Worm (Caenorhabditis elegans) whole organism, L3 larva: ENCODE results near the gene hmt-1.

Source experiments
- R02D3.7 ChIP-seq: fragments of 150-350 bp; optimal IDR thresholded peaks from 2 replicates; lab custom pipeline; 2014; ENCODE audit warnings: missing biosample characterization, missing genetic modification characterization
- ZK546.5 ChIP-seq: sonication (generic microtip); optimal IDR thresholded peaks from 2 replicates; lab custom pipeline; 2017; ENCODE audit warnings: missing biosample characterization, missing genetic modification characterization
- ama-1 ChIP-seq: fragments of 150-350 bp; optimal IDR thresholded peaks from 2 replicates; lab custom pipeline; 2018
- ceh-16 ChIP-seq: sonication (generic microtip); optimal IDR thresholded peaks from 2 replicates; lab custom pipeline; 2017; ENCODE audit warnings: missing biosample characterization, missing genetic modification characterization
- ceh-28 ChIP-seq: fragments of 150-350 bp; optimal IDR thresholded peaks from 2 replicates; lab custom pipeline; 2014; ENCODE audit warnings: missing biosample characterization, missing genetic modification reagents, missing genetic modification characterization
- ceh-82 ChIP-seq: fragments of 150-350 bp; optimal IDR thresholded peaks from 2 replicates; lab custom pipeline; 2014; ENCODE audit warnings: missing biosample characterization, missing genetic modification characterization
- ceh-9 ChIP-seq: sonication (generic microtip); optimal IDR thresholded peaks from 2 replicates; lab custom pipeline; 2018; ENCODE audit warnings: missing biosample characterization, missing genetic modification characterization
- daf-12 ChIP-seq: fragments of 150-350 bp; optimal IDR thresholded peaks from 2 replicates; lab custom pipeline; 2014; ENCODE audit warnings: missing biosample characterization, missing genetic modification reagents, missing genetic modification characterization
- egl-27 ChIP-seq: sonication (generic microtip); optimal IDR thresholded peaks from 4 replicates; lab custom pipeline; 2017; ENCODE audit warnings: missing biosample characterization, missing genetic modification reagents, missing genetic modification characterization
- egl-5 ChIP-seq: fragments of 150-350 bp; optimal IDR thresholded peaks from 2 replicates; lab custom pipeline; 2017; ENCODE audit warnings: missing biosample characterization, missing genetic modification reagents, missing genetic modification characterization, inconsistent platforms
- elt-1 ChIP-seq: fragments of 150-350 bp; optimal IDR thresholded peaks from 2 replicates; lab custom pipeline; 2014; ENCODE audit warnings: missing biosample characterization, missing genetic modification characterization
- elt-2 ChIP-seq: sonication (generic microtip); optimal IDR thresholded peaks from 2 replicates; lab custom pipeline; 2016; ENCODE audit warnings: missing genetic modification reagents, mild to moderate bottlenecking, missing genetic modification characterization, missing compliant biosample characterization
- elt-3 ChIP-seq, 3 experiments: fragments of 150-350 bp in 1 of 3; sonication (generic microtip) in 2 of 3; optimal IDR thresholded peaks; 2 replicates in 2 of 3; 4 replicates in 1 of 3; lab custom pipeline; 2014 to 2017; ENCODE audit warnings: missing biosample characterization in 3 of 3, missing genetic modification characterization in 3 of 3
- eor-1 ChIP-seq, 2 experiments: fragments of 150-350 bp; optimal IDR thresholded peaks; 2 replicates each; lab custom pipeline; 2014 to 2018; ENCODE audit warnings: missing biosample characterization in 2 of 2, missing genetic modification characterization in 2 of 2
- fkh-10 ChIP-seq: sonication (generic microtip); optimal IDR thresholded peaks from 2 replicates; lab custom pipeline; 2017; ENCODE audit warnings: missing biosample characterization, missing genetic modification reagents, missing genetic modification characterization
- fos-1 ChIP-seq: fragments of 150-350 bp; optimal IDR thresholded peaks from 2 replicates; lab custom pipeline; 2014; ENCODE audit warnings: missing biosample characterization, missing genetic modification characterization
- hmg-11 ChIP-seq: sonication (generic microtip); optimal IDR thresholded peaks from 2 replicates; lab custom pipeline; 2016; ENCODE audit warnings: missing genetic modification characterization, missing compliant biosample characterization
- jun-1 ChIP-seq: fragments of 150-350 bp; optimal IDR thresholded peaks from 2 replicates; lab custom pipeline; 2014; ENCODE audit warnings: missing biosample characterization, missing genetic modification reagents, missing genetic modification characterization
- lin-15B ChIP-seq: fragments of 150-350 bp; optimal IDR thresholded peaks from 2 replicates; lab custom pipeline; 2014; ENCODE audit warnings: missing biosample characterization, missing genetic modification characterization
- lin-39 ChIP-seq: fragments of 150-350 bp; optimal IDR thresholded peaks from 2 replicates; lab custom pipeline; 2018; ENCODE audit warnings: missing biosample characterization, missing genetic modification reagents, missing genetic modification characterization
- mdl-1 ChIP-seq: fragments of 150-350 bp; optimal IDR thresholded peaks from 2 replicates; lab custom pipeline; 2014; ENCODE audit warnings: missing biosample characterization, missing genetic modification characterization
- mml-1 ChIP-seq: fragments of 150-350 bp; sonication (generic microtip); optimal IDR thresholded peaks from 3 replicates; lab custom pipeline; 2014; ENCODE audit warnings: missing biosample characterization, missing genetic modification characterization
- nfya-1 ChIP-seq: sonication (generic microtip); optimal IDR thresholded peaks from 2 replicates; lab custom pipeline; 2017; ENCODE audit warnings: missing genetic modification characterization, mild to moderate bottlenecking, missing compliant biosample characterization, antibody characterized with exemption, moderate library complexity; ENCODE audit not compliant: insufficient read depth
- nhr-11 ChIP-seq: fragments of 150-350 bp; optimal IDR thresholded peaks from 2 replicates; lab custom pipeline; 2014; ENCODE audit warnings: missing biosample characterization, missing genetic modification characterization
- nhr-12 ChIP-seq: fragments of 150-350 bp; optimal IDR thresholded peaks from 2 replicates; lab custom pipeline; 2014; ENCODE audit warnings: missing biosample characterization, missing genetic modification characterization
- nhr-237 ChIP-seq: fragments of 150-350 bp; optimal IDR thresholded peaks from 2 replicates; lab custom pipeline; 2014; ENCODE audit warnings: missing biosample characterization, missing genetic modification characterization
- nhr-25 ChIP-seq: sonication (generic microtip); optimal IDR thresholded peaks from 2 replicates; lab custom pipeline; 2017; ENCODE audit warnings: missing biosample characterization, missing genetic modification characterization
- nhr-28 ChIP-seq: fragments of 150-350 bp; optimal IDR thresholded peaks from 2 replicates; lab custom pipeline; 2014; ENCODE audit warnings: missing biosample characterization, missing genetic modification characterization
- nhr-43 ChIP-seq: sonication (generic microtip); optimal IDR thresholded peaks from 2 replicates; lab custom pipeline; 2016; ENCODE audit warnings: mild to moderate bottlenecking, missing genetic modification characterization, missing compliant biosample characterization; ENCODE audit not compliant: poor library complexity, severe bottlenecking
- nhr-67 ChIP-seq: fragments of 150-350 bp; optimal IDR thresholded peaks from 2 replicates; lab custom pipeline; 2014; ENCODE audit warnings: missing biosample characterization, missing genetic modification characterization
- nhr-77 ChIP-seq: fragments of 150-350 bp; optimal IDR thresholded peaks from 2 replicates; lab custom pipeline; 2014; ENCODE audit warnings: missing biosample characterization, missing genetic modification characterization
- pha-4 ChIP-seq: fragments of 150-350 bp; optimal IDR thresholded peaks from 2 replicates; lab custom pipeline; 2014; ENCODE audit warnings: missing biosample characterization, missing genetic modification reagents, missing genetic modification characterization
- pqm-1 ChIP-seq: fragments of 150-350 bp; optimal IDR thresholded peaks from 2 replicates; lab custom pipeline; 2017; ENCODE audit warnings: missing biosample characterization, missing genetic modification characterization, inconsistent platforms
- sea-2 ChIP-seq: fragments of 150-350 bp; sonication (generic microtip); optimal IDR thresholded peaks from 4 replicates; lab custom pipeline; 2014; ENCODE audit warnings: missing biosample characterization, missing genetic modification reagents, missing genetic modification characterization
- skn-1 ChIP-seq: fragments of 150-350 bp; optimal IDR thresholded peaks from 2 replicates; lab custom pipeline; 2014; ENCODE audit warnings: missing biosample characterization, missing genetic modification characterization
- snpc-4 ChIP-seq: fragments of 150-350 bp; optimal IDR thresholded peaks from 2 replicates; lab custom pipeline; 2014; ENCODE audit warnings: missing biosample characterization, missing genetic modification characterization
- unc-39 ChIP-seq: sonication (generic microtip); optimal IDR thresholded peaks from 4 replicates; lab custom pipeline; 2017; ENCODE audit warnings: missing biosample characterization, missing genetic modification characterization
- unc-62 ChIP-seq: fragments of 150-350 bp; sonication (generic microtip); optimal IDR thresholded peaks from 4 replicates; lab custom pipeline; 2014; ENCODE audit warnings: missing biosample characterization, missing genetic modification reagents, missing genetic modification characterization
- zag-1 ChIP-seq: fragments of 150-350 bp; optimal IDR thresholded peaks from 2 replicates; lab custom pipeline; 2014; ENCODE audit warnings: missing biosample characterization, missing genetic modification characterization
- ztf-11 ChIP-seq: fragments of 150-350 bp; optimal IDR thresholded peaks from 2 replicates; lab custom pipeline; 2014; ENCODE audit warnings: missing biosample characterization, missing genetic modification characterization

The hmt-1 gene

DNA sequence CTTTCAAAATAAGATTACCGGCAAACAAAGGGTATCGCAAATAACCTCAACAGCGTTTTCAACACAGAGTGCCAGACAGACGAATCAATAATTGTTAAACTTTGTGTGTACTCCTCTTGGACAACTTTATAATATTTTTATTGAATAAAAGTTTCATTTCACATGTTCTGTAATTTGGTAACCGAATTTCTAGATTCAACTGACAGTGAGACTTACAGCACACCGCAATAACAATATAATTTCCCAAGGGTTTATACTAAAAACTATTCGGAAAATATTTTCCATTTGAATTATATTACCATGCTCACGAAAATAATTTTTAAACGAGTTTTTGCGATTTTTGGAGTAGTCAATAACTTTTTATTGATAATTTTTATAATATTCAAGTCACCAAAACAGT lies 22.4 kb downstream of the hmt-1 start, which contains the start of gene str-246:
TSS of gene str-246 (plus strand) at position 301 of the 400 bp plus-strand sequence.
- no peak for TF ChIP-seq fos-1 (tag; lab: Kevin White, UChicago)
- TF ChIP-seq lin-39 (tag; lab: Kevin White, UChicago), result no peak

DNA sequence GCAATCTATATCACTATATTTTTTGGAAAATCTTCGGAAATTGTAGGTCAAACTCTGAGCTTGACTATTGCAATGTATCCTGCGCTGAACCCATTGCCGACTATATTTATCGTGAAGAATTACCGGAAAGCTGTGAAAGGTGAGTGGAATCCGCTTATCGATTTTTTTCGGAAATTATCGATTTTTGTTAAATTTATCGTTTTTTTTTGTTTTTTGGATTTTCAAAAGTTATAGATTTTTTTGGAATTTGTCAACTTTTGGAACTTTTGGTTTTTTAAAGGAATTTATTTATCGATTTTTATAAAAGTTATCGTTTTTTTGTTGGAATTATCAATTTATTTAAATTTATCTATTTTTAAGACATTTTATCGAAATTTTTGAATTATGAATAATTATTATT lies 23.0 kb downstream of the hmt-1 start:
- TF ChIP-seq ceh-9 (tag; lab: Kevin White, UChicago) (no peak), ceh-28 (peak; percentile 65)

DNA sequence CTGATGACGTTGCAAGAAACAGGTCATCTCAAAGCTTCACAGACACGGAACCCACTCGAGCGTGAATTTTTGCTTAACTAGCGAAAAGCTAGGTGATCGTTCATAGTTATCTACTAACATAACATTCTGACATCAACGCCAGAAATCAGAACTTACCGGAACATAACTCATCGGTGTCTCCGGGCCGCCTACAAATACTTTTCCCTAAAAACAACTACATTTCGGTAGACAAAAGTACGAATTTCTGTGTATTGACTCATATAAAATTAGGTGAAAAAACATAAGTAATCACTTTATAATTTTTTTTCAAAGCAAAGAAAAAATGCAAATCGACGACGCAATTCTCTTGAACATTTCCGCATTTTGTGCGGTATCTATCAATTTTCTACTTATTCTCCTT lies 25.6 kb downstream of the hmt-1 start, which contains the start of gene str-261:
TSS of gene str-261 (plus strand) at position 301 of the 400 bp plus-strand sequence.
- TF ChIP-seq ZK546.5 (tag; lab: Kevin White, UChicago) (no peak), nhr-11 (no peak), ceh-28 (no peak), ceh-9 (tag; lab: Kevin White, UChicago) (no peak)
- TF ChIP-seq, all 47 proteins: peak for 0

DNA sequence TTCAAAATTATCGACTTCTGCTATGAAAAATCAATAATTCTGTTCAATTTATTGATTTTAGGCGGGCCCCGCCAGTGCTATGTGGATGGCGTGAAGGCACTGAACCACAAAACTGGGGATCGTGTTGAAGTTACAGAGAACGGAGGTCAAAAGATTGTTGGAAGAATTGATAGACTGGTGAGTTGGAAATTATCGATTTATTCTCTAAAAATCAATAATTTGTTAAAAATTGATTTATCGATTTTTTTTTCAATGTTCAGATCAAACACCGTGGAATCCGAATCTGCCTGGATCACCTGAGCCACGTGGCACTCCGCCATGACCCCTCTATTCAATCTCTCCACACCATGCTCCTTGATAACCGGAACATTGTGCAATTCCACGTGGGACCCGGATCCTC lies 29.6 kb downstream of the hmt-1 start:
- TF ChIP-seq ceh-28, result peak; percentile 88
- TF ChIP-seq sea-2 (GFP tag; lab: Kevin White, UChicago), result no peak
- TF ChIP-seq, all 47 proteins: peak for 1

DNA sequence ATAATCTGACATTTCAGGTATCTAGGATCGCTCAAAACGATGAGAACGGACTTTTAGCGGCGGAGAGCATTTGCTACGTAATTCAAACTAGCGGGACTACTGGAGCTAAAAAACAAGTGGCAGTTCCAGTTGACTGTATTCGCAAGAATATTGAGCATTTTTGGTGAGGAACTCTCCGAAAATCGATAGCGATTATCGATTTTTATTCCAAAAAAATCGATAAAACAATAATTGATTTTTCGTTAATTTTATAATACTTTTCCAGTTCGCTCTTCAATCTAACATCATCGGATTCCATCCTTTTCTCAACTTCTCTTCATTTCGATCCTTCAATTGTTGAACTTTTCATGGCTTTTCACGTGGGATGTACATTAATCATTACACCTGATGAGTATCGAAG lies 30.5 kb downstream of the hmt-1 start:
- TF ChIP-seq elt-1, result no peak
- no peak for TF ChIP-seq nhr-237 (tag; lab: Kevin White, UChicago)
- TF ChIP-seq skn-1, result no peak
- TF ChIP-seq ceh-28, result peak; percentile 87
- TF ChIP-seq elt-3 (tag; optimal IDR thresholded peaks at IDR 0.05; lab: Kevin White, UChicago), result no peak
- no peak for TF ChIP-seq pha-4
- no peak for TF ChIP-seq nhr-67 (tag; lab: Kevin White, UChicago)

DNA sequence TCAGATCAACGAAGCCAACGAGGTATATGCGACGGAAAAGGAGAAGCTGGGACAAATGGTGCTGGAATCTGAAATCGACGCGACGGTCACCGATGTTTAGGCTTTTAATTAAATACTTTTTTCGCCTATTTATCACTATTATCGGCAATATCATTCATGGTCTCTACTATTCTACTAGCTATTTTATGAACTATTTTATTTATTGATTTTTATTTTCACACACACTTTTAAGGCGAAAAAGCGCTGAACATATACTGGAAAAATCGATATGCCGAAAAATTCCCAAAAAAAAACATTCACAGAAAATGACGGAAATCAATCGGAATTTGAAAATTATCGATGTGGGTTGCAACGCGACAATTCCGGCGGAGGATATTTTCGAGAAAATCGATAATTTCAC lies 31.2 kb downstream of the hmt-1 start, which contains the start of gene W09D6.1:
TSS of gene W09D6.1 (plus strand) at position 301 of the 400 bp plus-strand sequence.
- TF ChIP-seq ceh-28 (peak; percentile 9), nhr-28 (no peak), zag-1 (no peak)

DNA sequence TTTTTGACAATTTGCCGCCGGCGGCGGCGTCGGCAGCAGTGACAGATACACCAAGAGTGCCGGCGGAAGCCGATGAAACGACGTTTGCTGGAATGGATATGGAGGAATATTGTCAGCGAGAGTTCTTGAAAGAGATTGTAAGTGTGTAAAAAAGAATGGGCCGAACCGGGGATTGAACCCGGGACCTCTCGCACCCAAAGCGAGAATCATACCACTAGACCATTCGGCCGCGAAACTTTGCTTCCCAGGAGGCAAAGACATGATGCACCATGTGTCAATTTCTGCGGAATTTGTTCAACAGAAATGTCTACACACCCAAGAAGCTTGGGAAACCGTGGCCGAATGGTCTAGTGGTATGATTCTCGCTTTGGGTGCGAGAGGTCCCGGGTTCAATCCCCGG lies 33.1 kb downstream of the hmt-1 start:
- TF ChIP-seq egl-27 (tag; lab: Kevin White, UChicago) (no peak), ceh-16 (tag; lab: Kevin White, UChicago) (peak; percentile 25), egl-5 (tag; lab: Kevin White, UChicago) (peak; percentile 33), elt-3 (tag; optimal IDR thresholded peaks at IDR 0.05; lab: Kevin White, UChicago) (peak in 1 of 3 experiments; percentile 41), ceh-28 (no peak), eor-1 (tag; optimal IDR thresholded peaks at IDR 0.05; lab: Kevin White, UChicago) (no peak), ztf-11 (no peak), fos-1 (tag; lab: Kevin White, UChicago) (no peak), unc-62 (no peak), nhr-11 (no peak), nhr-67 (tag; lab: Kevin White, UChicago) (no peak), nhr-25 (peak; percentile 58), R02D3.7 (tag; lab: Kevin White, UChicago) (peak; percentile 30), jun-1 (tag; lab: Kevin White, UChicago) (peak; percentile 37), elt-2 (peak; percentile 40), nhr-77 (peak; percentile 54), mml-1 (tag; lab: Kevin White, UChicago) (no peak), pqm-1 (tag; lab: Kevin White, UChicago) (no peak), nhr-12 (tag; lab: Kevin White, UChicago) (no peak), nhr-28 (no peak), skn-1 (peak; percentile 84), nhr-43 (tag; lab: Kevin White, UChicago) (peak; percentile 82), nfya-1 (tag; lab: Kevin White, UChicago) (peak; percentile 86), zag-1 (no peak), daf-12 (no peak), hmg-11 (tag; lab: Kevin White, UChicago) (peak; percentile 87), snpc-4 (tag; lab: Kevin White, UChicago) (peak; percentile 71), sea-2 (GFP tag; lab: Kevin White, UChicago) (no peak), ceh-82 (tag; lab: Kevin White, UChicago) (peak; percentile 59), lin-15B (tag; lab: Kevin White, UChicago) (peak; percentile 34), lin-39 (tag; lab: Kevin White, UChicago) (peak; percentile 54), fkh-10 (no peak), ZK546.5 (tag; lab: Kevin White, UChicago) (no peak), mdl-1 (tag; lab: Kevin White, UChicago) (no peak), ama-1 (lab: Kevin White, UChicago) (no peak), elt-1 (no peak), ceh-9 (tag; lab: Kevin White, UChicago) (no peak), unc-39 (tag; lab: Kevin White, UChicago) (no peak)
